Worm (Caenorhabditis elegans): ENCODE results near the gene F09C6.13.

DNA sequence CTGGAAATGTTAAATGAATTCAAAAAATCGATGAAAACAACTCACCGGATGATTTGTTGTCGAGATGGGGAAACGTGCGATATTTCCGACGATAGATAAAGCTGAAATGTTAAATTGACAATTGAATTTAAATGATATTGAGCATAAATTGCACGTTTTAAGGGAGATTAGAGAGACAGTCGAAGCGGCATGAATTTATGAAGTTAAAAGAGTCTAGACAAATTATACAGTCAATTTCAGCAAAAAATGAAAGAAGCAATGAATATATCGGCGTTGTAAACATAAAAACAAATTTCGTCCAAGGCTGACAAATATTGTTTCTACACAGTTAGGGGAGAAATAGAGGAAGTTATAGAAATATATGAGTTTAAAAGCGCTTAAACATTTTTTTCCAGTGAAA is 42.5 kb downstream of the F09C6.13 start, which contains the start of gene Y102A5C.36:
- TF ChIP-seq elt-1 (tag; optimal IDR thresholded peaks at IDR 0.05): no peak
- no peak for TF ChIP-seq elt-3 (tag; optimal IDR thresholded peaks at IDR 0.05)
- TF ChIP-seq skn-1 (tag; optimal IDR thresholded peaks at IDR 0.05): no peak
- no peak for TF ChIP-seq nhr-25 (tag; optimal IDR thresholded peaks at IDR 0.05)
- TF ChIP-seq ama-1 (optimal IDR thresholded peaks at IDR 0.05): no peak
- TF ChIP-seq fos-1 (tag; optimal IDR thresholded peaks at IDR 0.05): no peak
- no peak for TF ChIP-seq ceh-16 (tag; optimal IDR thresholded peaks at IDR 0.05)
- TF ChIP-seq nhr-11 (tag; optimal IDR thresholded peaks at IDR 0.05): no peak
- no peak for TF ChIP-seq nhr-23 (tag; optimal IDR thresholded peaks at IDR 0.05)
- no peak for TF ChIP-seq nhr-10 (tag; optimal IDR thresholded peaks at IDR 0.05)
- no peak for TF ChIP-seq nhr-77 (tag; optimal IDR thresholded peaks at IDR 0.05)
- no peak for TF ChIP-seq peb-1 (tag; optimal IDR thresholded peaks at IDR 0.05)
- no peak for TF ChIP-seq F13H6.1 (tag; optimal IDR thresholded peaks at IDR 0.05)
